Fruit fly (Drosophila melanogaster) whole organism, embryonic: ENCODE data around the gene CG15390.

Source experiments
- Aef1 ChIP-seq: fragments of 200-800 bp; sonication (Bioruptor generic); IDR thresholded peaks from 3 replicates; pipeline ENCODE4 v1.3.6; 2022; ENCODE audit warnings: missing biosample characterization, missing genetic modification characterization
- Blimp-1 ChIP-seq: fragments of 200-800 bp; sonication (Bioruptor generic); optimal IDR thresholded peaks from 3 replicates; lab custom pipeline; 2018; ENCODE audit warnings: missing biosample characterization, missing genetic modification characterization, mild to moderate bottlenecking, moderate library complexity, missing genetic modification reagents
- CG1024 ChIP-seq: fragments of 200-800 bp; sonication (Bioruptor generic); IDR thresholded peaks from 2 replicates; pipeline ENCODE4 v1.3.6; 2022; ENCODE audit warnings: missing biosample characterization, missing genetic modification characterization
- CG10366 ChIP-seq: fragments of 200-800 bp; sonication (Bioruptor generic); IDR thresholded peaks from 2 replicates; pipeline ENCODE4 v1.3.6; 2022; ENCODE audit warnings: missing biosample characterization, missing genetic modification characterization
- CG11093 ChIP-seq: fragments of 200-800 bp; sonication (Bioruptor generic); IDR thresholded peaks from 3 replicates; pipeline ENCODE4 v1.3.6; 2022; ENCODE audit warnings: missing biosample characterization, missing genetic modification characterization
- CG11560 ChIP-seq: fragments of 200-800 bp; sonication (Bioruptor generic); IDR thresholded peaks from 3 replicates; pipeline ENCODE4 v1.3.6; 2022; ENCODE audit warnings: missing biosample characterization, missing genetic modification characterization
- CG12219 ChIP-seq: fragments of 200-800 bp; sonication (Bioruptor generic); optimal IDR thresholded peaks from 3 replicates; lab custom pipeline; 2018; ENCODE audit warnings: missing biosample characterization, mild to moderate bottlenecking, missing genetic modification characterization
- CG12659 ChIP-seq: fragments of 200-800 bp; sonication (Bioruptor generic); optimal IDR thresholded peaks from 3 replicates; lab custom pipeline; 2017; ENCODE audit warnings: mild to moderate bottlenecking, missing biosample characterization, missing genetic modification reagents, missing genetic modification characterization
- CG12942 ChIP-seq: fragments of 200-800 bp; sonication (Bioruptor generic); optimal IDR thresholded peaks from 3 replicates; lab custom pipeline; 2016; ENCODE audit warnings: missing biosample characterization, missing genetic modification characterization
- CG13123 ChIP-seq: fragments of 200-800 bp; sonication (Bioruptor generic); optimal IDR thresholded peaks from 2 replicates; lab custom pipeline; 2016; ENCODE audit warnings: missing biosample characterization, missing genetic modification characterization
- CG14667 ChIP-seq: fragments of 200-800 bp; sonication (Bioruptor generic); IDR thresholded peaks from 2 replicates; pipeline ENCODE4 v1.3.6; 2022; ENCODE audit warnings: missing biosample characterization, missing genetic modification characterization
- CG14965 ChIP-seq: fragments of 200-800 bp; sonication (Bioruptor generic); optimal IDR thresholded peaks from 2 replicates; lab custom pipeline; 2016; ENCODE audit warnings: missing biosample characterization, missing genetic modification characterization, borderline replicate concordance
- CG17802 ChIP-seq: fragments of 200-800 bp; sonication (Bioruptor generic); optimal IDR thresholded peaks from 2 replicates; lab custom pipeline; 2018; ENCODE audit warnings: missing biosample characterization, mild to moderate bottlenecking, missing genetic modification characterization, moderate library complexity
- CG2678 ChIP-seq: fragments of 200-800 bp; sonication (Bioruptor generic); optimal IDR thresholded peaks from 3 replicates; lab custom pipeline; 2019; ENCODE audit warnings: missing biosample characterization, mild to moderate bottlenecking, missing genetic modification characterization, moderate library complexity
- CG2889 ChIP-seq: fragments of 200-800 bp; sonication (Bioruptor generic); IDR thresholded peaks from 3 replicates; pipeline ENCODE4 v1.3.6; 2022; ENCODE audit warnings: missing biosample characterization, missing genetic modification characterization
- CG31365 ChIP-seq: fragments of 200-800 bp; sonication (Bioruptor generic); optimal IDR thresholded peaks from 2 replicates; lab custom pipeline; 2018; ENCODE audit warnings: missing biosample characterization, mild to moderate bottlenecking, missing genetic modification characterization
- CG7271 ChIP-seq: fragments of 200-800 bp; sonication (Bioruptor generic); optimal IDR thresholded peaks from 2 replicates; lab custom pipeline; 2018; ENCODE audit warnings: missing biosample characterization, mild to moderate bottlenecking, missing genetic modification characterization, moderate library complexity
- CG7987 ChIP-seq: fragments of 200-800 bp; sonication (Bioruptor generic); optimal IDR thresholded peaks from 2 replicates; lab custom pipeline; 2018; ENCODE audit warnings: missing biosample characterization, mild to moderate bottlenecking, missing genetic modification characterization, moderate library complexity
- CG8944 ChIP-seq: fragments of 200-800 bp; sonication (Bioruptor generic); optimal IDR thresholded peaks from 3 replicates; lab custom pipeline; 2016; ENCODE audit warnings: missing biosample characterization, missing genetic modification characterization
- CrebB ChIP-seq: fragments of 200-800 bp; sonication (Bioruptor generic); optimal IDR thresholded peaks from 3 replicates; lab custom pipeline; 2018; ENCODE audit warnings: missing biosample characterization, mild to moderate bottlenecking, missing genetic modification characterization
- E2f1 ChIP-seq: fragments of 200-800 bp; sonication (Bioruptor generic); IDR thresholded peaks from 2 replicates; pipeline ENCODE4 v1.3.6; 2022; ENCODE audit warnings: missing biosample characterization, missing genetic modification characterization
- HLH3B ChIP-seq: fragments of 200-800 bp; sonication (Bioruptor generic); IDR thresholded peaks from 2 replicates; pipeline ENCODE4 v1.3.6; 2022; ENCODE audit warnings: missing biosample characterization, missing genetic modification characterization
- Hsf ChIP-seq: fragments of 200-800 bp; sonication (Bioruptor generic); optimal IDR thresholded peaks from 3 replicates; lab custom pipeline; 2016; ENCODE audit warnings: missing biosample characterization, missing genetic modification characterization
- Mad ChIP-seq: fragments of 200-800 bp; sonication (Bioruptor generic); optimal IDR thresholded peaks from 2 replicates; lab custom pipeline; 2016; ENCODE audit warnings: missing biosample characterization, missing genetic modification characterization
- Opbp ChIP-seq: fragments of 200-800 bp; sonication (Bioruptor generic); IDR thresholded peaks from 3 replicates; pipeline ENCODE4 v1.3.6; 2022; ENCODE audit warnings: missing biosample characterization, missing genetic modification characterization; ENCODE audit not compliant: partially characterized antibody
- Pdp1 ChIP-seq, 2 experiments: fragments of 200-800 bp; sonication (Bioruptor generic); optimal IDR thresholded peaks; 3 replicates each; lab custom pipeline; 2016; ENCODE audit warnings: missing biosample characterization in 2 of 2, missing genetic modification characterization in 2 of 2, mild to moderate bottlenecking in 1 of 2, moderate library complexity in 1 of 2
- Ravus ChIP-seq: fragments of 200-800 bp; sonication (Bioruptor generic); IDR thresholded peaks from 2 replicates; pipeline ENCODE4 v1.3.6; 2022; ENCODE audit warnings: missing biosample characterization, missing genetic modification characterization
- Sry-β ChIP-seq: fragments of 200-800 bp; sonication (Bioruptor generic); optimal IDR thresholded peaks from 2 replicates; lab custom pipeline; 2018; ENCODE audit warnings: missing biosample characterization, mild to moderate bottlenecking, missing genetic modification characterization, moderate library complexity
- Sry-δ ChIP-seq: fragments of 200-800 bp; sonication (Bioruptor generic); optimal IDR thresholded peaks from 2 replicates; lab custom pipeline; 2016; ENCODE audit warnings: missing biosample characterization, missing genetic modification characterization
- Trl ChIP-seq, 3 experiments: fragments of >200 bp in 2 of 3; fragments of 200-800 bp in 1 of 3; sonication (Bioruptor generic) in 1 of 3; optimal IDR thresholded peaks; 2 replicates in 1 of 3; 3 replicates in 2 of 3; lab custom pipeline; 2016 to 2017; ENCODE audit warnings: missing biosample characterization in 1 of 3, missing genetic modification characterization in 1 of 3
- al ChIP-seq: fragments of 200-800 bp; sonication (Bioruptor generic); IDR thresholded peaks from 2 replicates; pipeline ENCODE4 v1.3.6; 2022; ENCODE audit warnings: missing biosample characterization, missing genetic modification characterization
- ase ChIP-seq: fragments of 200-800 bp; sonication (Bioruptor generic); IDR thresholded peaks from 3 replicates; pipeline ENCODE4 v1.3.6; 2022; ENCODE audit warnings: missing biosample characterization, missing genetic modification characterization
- bsh ChIP-seq, 2 experiments: fragments of 200-800 bp; sonication (Bioruptor generic); optimal IDR thresholded peaks; 2 replicates each; lab custom pipeline; 2017 to 2018; ENCODE audit warnings: mild to moderate bottlenecking in 2 of 2, missing biosample characterization in 2 of 2, missing genetic modification characterization in 2 of 2, moderate library complexity in 1 of 2
- cas ChIP-seq: fragments of 200-800 bp; sonication (Bioruptor generic); IDR thresholded peaks from 2 replicates; pipeline ENCODE4 v1.3.6; 2022; ENCODE audit warnings: missing biosample characterization, missing genetic modification characterization
- cwo ChIP-seq: fragments of 200-800 bp; sonication (Bioruptor generic); optimal IDR thresholded peaks from 3 replicates; lab custom pipeline; 2017; ENCODE audit warnings: missing biosample characterization, missing genetic modification characterization, mild to moderate bottlenecking, moderate library complexity, missing genetic modification reagents
- dati ChIP-seq: fragments of 200-800 bp; sonication (Bioruptor generic); IDR thresholded peaks from 2 replicates; pipeline ENCODE4 v1.3.6; 2022; ENCODE audit warnings: missing biosample characterization, missing genetic modification characterization
- dimm ChIP-seq: fragments of 200-800 bp; sonication (Bioruptor generic); IDR thresholded peaks from 2 replicates; pipeline ENCODE4 v1.3.6; 2022; ENCODE audit warnings: missing biosample characterization, missing genetic modification characterization
- ewg ChIP-seq: fragments of 200-800 bp; sonication (Bioruptor generic); optimal IDR thresholded peaks from 3 replicates; lab custom pipeline; 2017; ENCODE audit warnings: mild to moderate bottlenecking, missing biosample characterization, missing genetic modification reagents, missing genetic modification characterization
- exex ChIP-seq: fragments of 200-800 bp; sonication (Bioruptor generic); optimal IDR thresholded peaks from 4 replicates; lab custom pipeline; 2018; ENCODE audit warnings: missing biosample characterization, mild to moderate bottlenecking, missing genetic modification characterization, moderate library complexity
- gcm2 ChIP-seq: fragments of 200-800 bp; sonication (Bioruptor generic); optimal IDR thresholded peaks from 2 replicates; lab custom pipeline; 2016; ENCODE audit warnings: missing biosample characterization, missing genetic modification characterization
- nerfin-2 ChIP-seq: fragments of 200-800 bp; sonication (Bioruptor generic); IDR thresholded peaks from 2 replicates; pipeline ENCODE4 v1.3.6; 2022; ENCODE audit warnings: missing biosample characterization, missing genetic modification characterization; ENCODE audit not compliant: partially characterized antibody
- nom ChIP-seq: fragments of 200-800 bp; sonication (Bioruptor generic); optimal IDR thresholded peaks from 2 replicates; lab custom pipeline; 2017; ENCODE audit warnings: missing biosample characterization, missing genetic modification characterization, mild to moderate bottlenecking, moderate library complexity, missing genetic modification reagents
- stc ChIP-seq: fragments of 200-800 bp; sonication (Bioruptor generic); IDR thresholded peaks from 2 replicates; pipeline ENCODE4 v1.3.6; 2022; ENCODE audit warnings: missing biosample characterization, missing genetic modification characterization
- tgo ChIP-seq: fragments of 200-800 bp; sonication (Bioruptor generic); IDR thresholded peaks from 3 replicates; pipeline ENCODE4 v1.3.6; 2022; ENCODE audit warnings: missing biosample characterization, missing genetic modification characterization
- tna ChIP-seq: fragments of 200-800 bp; sonication (Bioruptor generic); IDR thresholded peaks from 2 replicates; pipeline ENCODE4 v1.3.6; 2022; ENCODE audit warnings: missing biosample characterization, missing genetic modification characterization; ENCODE audit not compliant: partially characterized antibody
- trem ChIP-seq: fragments of 200-800 bp; optimal IDR thresholded peaks from 3 replicates; lab custom pipeline; 2019; ENCODE audit warnings: missing biosample characterization, mild to moderate bottlenecking, missing genetic modification characterization, moderate library complexity
- ttk ChIP-seq: fragments of 200-800 bp; sonication (Bioruptor generic); IDR thresholded peaks from 2 replicates; pipeline ENCODE4 v2.1.2; 2022; ENCODE audit warnings: missing biosample characterization, missing genetic modification characterization
- unpg ChIP-seq: fragments of 200-800 bp; sonication (Bioruptor generic); optimal IDR thresholded peaks from 3 replicates; lab custom pipeline; 2018; ENCODE audit warnings: missing biosample characterization, mild to moderate bottlenecking, missing genetic modification characterization, moderate library complexity
- vfl ChIP-seq: fragments of 200-800 bp; sonication (Bioruptor generic); optimal IDR thresholded peaks from 2 replicates; lab custom pipeline; 2016; ENCODE audit warnings: missing biosample characterization, missing genetic modification characterization

Gene CG15390

dm6 chr2L:2363626-2364147, 10.8 kb upstream of the CG15390 start (continued):
- TF ChIP-seq tgo (GFP tag; lab: Robert Waterston, UW) (peak; percentile 82), CG12219 (peak; percentile 89), ttk (GFP tag; lab: Robert Waterston, UW) (peak; percentile 47; the same call in 1 of the 2 replicates), dati (GFP tag; lab: Robert Waterston, UW) (peak; percentile 53; the same call in 1 of the 2 replicates), Trl (optimal IDR thresholded peaks at IDR 0.05; lab: Kevin White, UChicago) (no peak), Trl (GFP tag; optimal IDR thresholded peaks at IDR 0.05; lab: Kevin White, UChicago) (peak; percentile 17), CG11093 (GFP tag; lab: Robert Waterston, UW) (peak; percentile 72), nerfin-2 (GFP tag; lab: Robert Waterston, UW) (no peak), E2f1 (GFP tag; lab: Robert Waterston, UW) (peak; percentile 84), Blimp-1 (GFP tag; lab: Kevin White, UChicago) (peak; percentile 91), bsh (GFP tag; optimal IDR thresholded peaks at IDR 0.05; lab: Kevin White, UChicago) (peak; percentile 90 to 95), unpg (GFP tag; lab: Kevin White, UChicago) (peak; percentile 96), cas (GFP tag; lab: Robert Waterston, UW) (peak; percentile 74), ewg (GFP tag; lab: Kevin White, UChicago) (peak; percentile 65), cwo (GFP tag; lab: Kevin White, UChicago) (peak; percentile 81), Opbp (GFP tag; lab: Robert Waterston, UW) (no peak), Ravus (GFP tag; lab: Robert Waterston, UW) (peak; percentile 56), CG11560 (no peak), ase (GFP tag; lab: Robert Waterston, UW) (peak; percentile 81; the same call in 2 of the 3 replicates), Sry-β (GFP tag; lab: Kevin White, UChicago) (peak; percentile 33), gcm2 (GFP tag; lab: Kevin White, UChicago) (peak; percentile 64), HLH3B (GFP tag; lab: Robert Waterston, UW) (peak; percentile 84), trem (peak; percentile 88), tna (no peak), CG1024 (peak; percentile 72), stc (GFP tag; lab: Robert Waterston, UW) (peak; percentile 87), exex (tag; lab: Kevin White, UChicago) (peak; percentile 63), CG14667 (no peak; the same call in 1 of the 2 replicates), Pdp1 (GFP tag; optimal IDR thresholded peaks at IDR 0.05; lab: Kevin White, UChicago) (peak; percentile 71 to 72), dimm (GFP tag; lab: Robert Waterston, UW) (no peak), CG14965 (no peak), al (peak; percentile 81), Hsf (GFP tag; lab: Kevin White, UChicago) (peak; percentile 60), CG8944 (GFP tag; lab: Kevin White, UChicago) (peak; percentile 29), CG2889 (GFP tag; lab: Robert Waterston, UW) (no peak), CG12659 (GFP tag; lab: Kevin White, UChicago) (peak; percentile 90), nom (GFP tag; lab: Kevin White, UChicago) (peak; percentile 94), CG7271 (peak; percentile 64), CG2678 (tag; lab: Kevin White, UChicago) (peak; percentile 95), Sry-δ (GFP tag; lab: Kevin White, UChicago) (no peak), CG17802 (tag; lab: Kevin White, UChicago) (peak; percentile 57), CG10366 (GFP tag; lab: Robert Waterston, UW) (peak; percentile 83), CrebB (tag; lab: Kevin White, UChicago) (peak; percentile 63), CG12942 (GFP tag; lab: Kevin White, UChicago) (peak; percentile 74), vfl (GFP tag; lab: Kevin White, UChicago) (peak; percentile 17), CG7987 (GFP tag; lab: Kevin White, UChicago) (peak; percentile 70), Mad (GFP tag; lab: Kevin White, UChicago) (peak; percentile 28), CG13123 (GFP tag; lab: Kevin White, UChicago) (peak; percentile 47), CG31365 (tag; lab: Kevin White, UChicago) (peak; percentile 43), Aef1 (GFP tag; lab: Robert Waterston, UW) (peak; percentile 83)
